Fruit fly (Drosophila melanogaster) S2 (cell line): ENCODE results near the gene fng.

Experiments used
- CG8478 ChIP-seq: fragments of >200 bp; optimal IDR thresholded peaks from 2 replicates; lab custom pipeline; 2018
- CTCF ChIP-seq, 2 experiments: fragments of >200 bp; optimal IDR thresholded peaks; 2 replicates each; lab custom pipeline; 2018

dm6 chr3L:20931510-20931909, 17.8 kb downstream of the fng start:
- TF ChIP-seq CG8478 (lab: Kevin White, UChicago) (no peak), CTCF (optimal IDR thresholded peaks at IDR 0.05; lab: Kevin White, UChicago) (no peak)
